Fruit fly (Drosophila melanogaster): ENCODE measurements around the gene smog.

DNA sequence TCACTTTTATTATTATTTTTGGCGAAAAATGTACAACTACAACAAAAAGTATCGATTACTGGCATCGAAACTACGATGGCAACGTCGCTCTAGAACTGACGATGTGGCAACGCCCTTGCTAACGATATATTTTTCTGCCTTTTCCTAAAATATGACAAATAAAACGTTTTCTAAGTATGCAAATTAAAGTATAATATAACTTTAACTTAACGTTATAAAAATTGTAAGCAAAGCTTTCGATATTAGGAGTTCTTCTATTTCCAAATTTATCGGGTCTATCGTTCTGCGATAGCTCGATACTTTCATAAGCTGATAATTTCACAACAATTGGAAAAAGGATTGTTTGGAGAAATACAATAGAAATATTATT is 30.3 kb downstream of the smog start, which contains the start of the genes Cf2 and CG3008:
- TF ChIP-seq usp (GFP tag; optimal IDR thresholded peaks at IDR 0.05) (no peak), EcR (GFP tag; optimal IDR thresholded peaks at IDR 0.05) (no peak), psq (optimal IDR thresholded peaks at IDR 0.05) (no peak), Dll (optimal IDR thresholded peaks at IDR 0.05) (no peak), CG8478 (optimal IDR thresholded peaks at IDR 0.05) (no peak)
